Fruit fly (Drosophila melanogaster): ENCODE results near the gene CG14137.

The CG14137 gene

DNA sequence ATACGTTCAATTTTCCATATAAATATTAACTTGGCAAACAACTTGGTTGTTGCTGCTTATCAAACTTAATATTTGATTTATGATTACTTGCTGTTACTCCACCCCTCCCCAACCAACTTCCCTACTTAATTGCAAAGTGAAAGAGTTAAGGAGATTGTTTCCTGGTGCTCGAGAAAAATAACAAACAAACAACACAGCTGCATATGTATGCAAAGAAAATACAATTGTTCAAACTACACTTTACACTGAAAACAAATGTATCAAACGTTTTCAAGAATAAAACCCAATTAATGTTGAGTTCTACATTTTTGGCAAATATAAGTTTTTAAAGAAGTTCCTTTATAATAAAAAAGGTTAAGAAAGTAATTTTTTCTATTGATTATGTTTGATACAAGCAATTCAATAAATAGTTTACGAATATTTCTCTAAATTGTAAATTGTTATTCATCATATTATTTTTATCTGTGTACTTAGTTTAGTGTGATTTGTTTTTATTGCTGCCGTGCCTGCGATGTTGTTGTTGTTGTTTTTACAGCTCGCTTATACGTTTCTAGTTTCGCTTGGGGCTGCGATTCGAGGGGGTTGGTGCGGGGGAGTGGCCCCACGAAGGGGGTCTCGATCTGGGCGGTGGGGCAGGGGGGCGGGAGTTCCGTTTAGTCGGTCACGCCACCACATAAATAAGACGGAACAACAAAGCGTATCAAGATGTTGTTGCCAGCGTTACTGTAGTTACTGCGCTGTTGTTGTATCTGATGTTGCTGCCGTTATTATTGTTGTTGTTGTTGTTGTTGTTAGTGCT, 44.0 kb downstream of the CG14137 start (continued):
- no peak; the same call in 1 of the 2 replicates for TF ChIP-seq CG10366 (GFP tag; IDR thresholded peaks at IDR 0.05)
- TF ChIP-seq Tbp (GFP tag; optimal IDR thresholded peaks at IDR 0.05), result no peak
- TF ChIP-seq dati (GFP tag; IDR thresholded peaks at IDR 0.05), result no peak
- TF ChIP-seq Hr78 (GFP tag; optimal IDR thresholded peaks at IDR 0.05), result peak in 1 of 2 experiments; percentile 34
- TF ChIP-seq CG12104 (GFP tag; optimal IDR thresholded peaks at IDR 0.05), result peak; percentile 60
- peak; percentile 20 for TF ChIP-seq Side (GFP tag; optimal IDR thresholded peaks at IDR 0.05)
- peak; percentile 56 for TF ChIP-seq CG16815 (GFP tag; optimal IDR thresholded peaks at IDR 0.05)
- no peak for TF ChIP-seq lov (optimal IDR thresholded peaks at IDR 0.05)
- peak; percentile 38; the same call in 1 of the 3 replicates for TF ChIP-seq lov (GFP tag; IDR thresholded peaks at IDR 0.05)
- TF ChIP-seq CG12071 (GFP tag; optimal IDR thresholded peaks at IDR 0.05), result peak; percentile 18
- TF ChIP-seq CG1602 (GFP tag; optimal IDR thresholded peaks at IDR 0.05), result peak; percentile 67
- peak; percentile 36 for TF ChIP-seq Mes4 (GFP tag; optimal IDR thresholded peaks at IDR 0.05)
- TF ChIP-seq wek (GFP tag; optimal IDR thresholded peaks at IDR 0.05), result no peak
- peak; percentile 70 for TF ChIP-seq CG4820 (GFP tag; optimal IDR thresholded peaks at IDR 0.05)
- TF ChIP-seq run (tag; optimal IDR thresholded peaks at IDR 0.05), result peak; percentile 46
- peak; percentile 99 for TF ChIP-seq crol (GFP tag; IDR thresholded peaks at IDR 0.05)
- TF ChIP-seq CG12942 (GFP tag; optimal IDR thresholded peaks at IDR 0.05), result peak; percentile 62
- no peak for TF ChIP-seq Poxn (GFP tag; IDR thresholded peaks at IDR 0.05)
- TF ChIP-seq CG9609 (GFP tag; optimal IDR thresholded peaks at IDR 0.05), result no peak
- TF ChIP-seq CG3407 (GFP tag; optimal IDR thresholded peaks at IDR 0.05), result peak; percentile 63
- peak; percentile 59 for TF ChIP-seq CG18764 (GFP tag; optimal IDR thresholded peaks at IDR 0.05)
- TF ChIP-seq CG11560 (tag; IDR thresholded peaks at IDR 0.05), result no peak
- TF ChIP-seq CG12219 (GFP tag; optimal IDR thresholded peaks at IDR 0.05), result no peak
- TF ChIP-seq B-H2 (GFP tag; optimal IDR thresholded peaks at IDR 0.05), result peak; percentile 27
- TF ChIP-seq nau (GFP tag; optimal IDR thresholded peaks at IDR 0.05), result peak; percentile 4
- TF ChIP-seq CG17328 (GFP tag; IDR thresholded peaks at IDR 0.05), result peak; percentile 45
- no peak for TF ChIP-seq CG11696 (GFP tag; IDR thresholded peaks at IDR 0.05)
- TF ChIP-seq CG3995 (GFP tag; optimal IDR thresholded peaks at IDR 0.05), result no peak
- TF ChIP-seq ato (GFP tag; IDR thresholded peaks at IDR 0.05; ENCODE audit: partially characterized antibody), result no peak
- peak; percentile 86 for TF ChIP-seq CG10543 (GFP tag; optimal IDR thresholded peaks at IDR 0.05)
- peak; percentile 53 for TF ChIP-seq gcm (GFP tag; optimal IDR thresholded peaks at IDR 0.05)
- peak; percentile 51; the same call in 1 of the 3 replicates for TF ChIP-seq so (GFP tag; IDR thresholded peaks at IDR 0.05)
- peak; percentile 52 for TF ChIP-seq CG10462 (GFP tag; optimal IDR thresholded peaks at IDR 0.05)
- TF ChIP-seq inv (GFP tag; IDR thresholded peaks at IDR 0.05; ENCODE audit: partially characterized antibody), result no peak
- 0 out of 3 replicates have a peak, but pooled peaks have one; percentile 29 for TF ChIP-seq CG14050 (GFP tag; IDR thresholded peaks at IDR 0.05)
- no peak for TF ChIP-seq al (GFP tag; IDR thresholded peaks at IDR 0.05)
- peak; percentile 20 for TF ChIP-seq CG12744 (GFP tag; optimal IDR thresholded peaks at IDR 0.05)
- peak; percentile 41 for TF ChIP-seq tin (GFP tag; optimal IDR thresholded peaks at IDR 0.05)
- TF ChIP-seq lab (GFP tag; optimal IDR thresholded peaks at IDR 0.05), result peak; percentile 72
- TF ChIP-seq CG6791 (GFP tag; IDR thresholded peaks at IDR 0.05; ENCODE audit: partially characterized antibody), result no peak
- no peak for TF ChIP-seq CG5245 (GFP tag; optimal IDR thresholded peaks at IDR 0.05)
- peak; percentile 80 for TF ChIP-seq CG11695 (GFP tag; IDR thresholded peaks at IDR 0.05)
- TF ChIP-seq CG6813 (GFP tag; optimal IDR thresholded peaks at IDR 0.05), result peak; percentile 47
- TF ChIP-seq sens (GFP tag), result peak; percentile 88
- TF ChIP-seq dm (GFP tag; optimal IDR thresholded peaks at IDR 0.05), result peak; percentile 31
- TF ChIP-seq CG18011 (GFP tag; optimal IDR thresholded peaks at IDR 0.05), result no peak
- peak; percentile 36; the same call in 1 of the 2 replicates for TF ChIP-seq klu (GFP tag; IDR thresholded peaks at IDR 0.05)
- no peak for TF ChIP-seq pita (GFP tag; optimal IDR thresholded peaks at IDR 0.05)
- peak; percentile 75 for TF ChIP-seq Ssrp (tag; optimal IDR thresholded peaks at IDR 0.05)

Measured in whole organism, embryonic.